Fruit fly (Drosophila melanogaster) whole organism, prepupa: ENCODE data around the gene Grx5.

ENCODE experiments used
- Blimp-1 ChIP-seq: fragments of 200-800 bp; sonication (Bioruptor generic); optimal IDR thresholded peaks from 3 replicates; lab custom pipeline; 2017; ENCODE audit warnings: missing biosample characterization, missing genetic modification characterization, mild to moderate bottlenecking, moderate library complexity, missing genetic modification reagents
- CG11762 ChIP-seq: fragments of 200-800 bp; sonication (Bioruptor generic); optimal IDR thresholded peaks from 3 replicates; lab custom pipeline; 2016; ENCODE audit warnings: missing biosample characterization, missing genetic modification characterization; ENCODE audit not compliant: insufficient read depth
- CG1621 ChIP-seq: fragments of 200-800 bp; sonication (Bioruptor generic); optimal IDR thresholded peaks from 3 replicates; lab custom pipeline; 2018; ENCODE audit warnings: missing biosample characterization, mild to moderate bottlenecking, missing genetic modification characterization
- CG16779 ChIP-seq: fragments of 200-800 bp; sonication (Bioruptor generic); optimal IDR thresholded peaks from 3 replicates; lab custom pipeline; 2017; ENCODE audit warnings: missing biosample characterization, mild to moderate bottlenecking, missing genetic modification characterization
- CG3032 ChIP-seq: fragments of 200-800 bp; optimal IDR thresholded peaks from 2 replicates; lab custom pipeline; 2019; ENCODE audit warnings: missing biosample characterization, mild to moderate bottlenecking, missing genetic modification characterization, moderate library complexity
- CG34406 ChIP-seq: fragments of 200-800 bp; sonication (Bioruptor generic); optimal IDR thresholded peaks from 3 replicates; lab custom pipeline; 2016; ENCODE audit warnings: missing biosample characterization, missing genetic modification characterization
- CG7368 ChIP-seq: fragments of 200-800 bp; sonication (Bioruptor generic); optimal IDR thresholded peaks from 3 replicates; lab custom pipeline; 2016; ENCODE audit warnings: missing biosample characterization, missing genetic modification characterization
- CG9139 ChIP-seq: fragments of 200-800 bp; sonication (Bioruptor generic); optimal IDR thresholded peaks from 3 replicates; lab custom pipeline; 2017; ENCODE audit warnings: missing biosample characterization, mild to moderate bottlenecking, missing genetic modification characterization
- Hr38 ChIP-seq: sonication (Bioruptor generic); optimal IDR thresholded peaks from 2 replicates; lab custom pipeline; 2016; ENCODE audit warnings: missing biosample characterization, missing genetic modification characterization
- Sox102F ChIP-seq: fragments of 200-800 bp; sonication (Bioruptor generic); optimal IDR thresholded peaks from 2 replicates; lab custom pipeline; 2016; ENCODE audit warnings: missing biosample characterization, mild to moderate bottlenecking, missing genetic modification characterization
- net ChIP-seq: fragments of 200-800 bp; sonication (Bioruptor generic); optimal IDR thresholded peaks from 3 replicates; lab custom pipeline; 2016; ENCODE audit warnings: missing biosample characterization, missing genetic modification characterization
- ss ChIP-seq, 2 experiments: fragments of 200-800 bp; sonication (Bioruptor generic); optimal IDR thresholded peaks; 2 replicates in 1 of 2; 3 replicates in 1 of 2; lab custom pipeline; 2017 to 2018; ENCODE audit warnings: mild to moderate bottlenecking in 2 of 2, missing biosample characterization in 2 of 2, missing genetic modification characterization in 2 of 2, moderate library complexity in 1 of 2

dm6 chrX:14844657-14845056 lies 6.7 kb upstream of the Grx5 start, which contains the start of gene CG12539:
- TF ChIP-seq Hr38 (GFP tag; lab: Kevin White, UChicago) = no peak
- no peak for TF ChIP-seq CG3032 (tag; lab: Kevin White, UChicago)
- no peak for TF ChIP-seq CG16779 (tag; lab: Kevin White, UChicago)
- TF ChIP-seq CG9139 = no peak
- no peak for TF ChIP-seq CG11762 (GFP tag; lab: Kevin White, UChicago)
- no peak for TF ChIP-seq Blimp-1 (GFP tag; lab: Kevin White, UChicago)
- no peak for TF ChIP-seq net
- no peak for TF ChIP-seq CG1621
- no peak for TF ChIP-seq CG7368 (GFP tag; lab: Kevin White, UChicago)
- no peak for TF ChIP-seq Sox102F (GFP tag; lab: Kevin White, UChicago)
- no peak for TF ChIP-seq ss (GFP tag; optimal IDR thresholded peaks at IDR 0.05; lab: Kevin White, UChicago)
- TF ChIP-seq CG34406 (GFP tag; lab: Kevin White, UChicago) = no peak
